Fruit fly (Drosophila melanogaster) whole organism, prepupa: ENCODE data around the gene Uxs.

Experiments
- Blimp-1 ChIP-seq: fragments of 200-800 bp; sonication (Bioruptor generic); optimal IDR thresholded peaks from 3 replicates; lab custom pipeline; 2017; ENCODE audit warnings: missing biosample characterization, missing genetic modification characterization, mild to moderate bottlenecking, moderate library complexity, missing genetic modification reagents
- CG10631 ChIP-seq: fragments of 200-800 bp; sonication (Bioruptor generic); optimal IDR thresholded peaks from 2 replicates; lab custom pipeline; 2016; ENCODE audit warnings: missing biosample characterization, missing genetic modification characterization
- CG11294 ChIP-seq: fragments of 200-800 bp; sonication (Bioruptor generic); IDR thresholded peaks from 2 replicates; pipeline ENCODE4 v1.3.6; 2022; ENCODE audit warnings: missing biosample characterization, missing genetic modification characterization
- CG11762 ChIP-seq: fragments of 200-800 bp; sonication (Bioruptor generic); optimal IDR thresholded peaks from 3 replicates; lab custom pipeline; 2016; ENCODE audit warnings: missing biosample characterization, missing genetic modification characterization; ENCODE audit not compliant: insufficient read depth
- CG11902 ChIP-seq: fragments of 200-800 bp; sonication (Bioruptor generic); optimal IDR thresholded peaks from 3 replicates; lab custom pipeline; 2016; ENCODE audit warnings: missing biosample characterization, missing genetic modification characterization
- CG15336 ChIP-seq: fragments of 200-800 bp; sonication (Bioruptor generic); IDR thresholded peaks from 2 replicates; pipeline ENCODE4 v1.3.6; 2022; ENCODE audit warnings: missing biosample characterization, missing genetic modification characterization
- CG1621 ChIP-seq: fragments of 200-800 bp; sonication (Bioruptor generic); optimal IDR thresholded peaks from 3 replicates; lab custom pipeline; 2018; ENCODE audit warnings: missing biosample characterization, mild to moderate bottlenecking, missing genetic modification characterization
- CG3032 ChIP-seq: fragments of 200-800 bp; optimal IDR thresholded peaks from 2 replicates; lab custom pipeline; 2019; ENCODE audit warnings: missing biosample characterization, mild to moderate bottlenecking, missing genetic modification characterization, moderate library complexity
- CG31627 ChIP-seq: fragments of 200-800 bp; sonication (Bioruptor generic); optimal IDR thresholded peaks from 3 replicates; lab custom pipeline; 2016; ENCODE audit warnings: missing biosample characterization, missing genetic modification characterization
- CG32006 ChIP-seq: fragments of 200-800 bp; sonication (Bioruptor generic); optimal IDR thresholded peaks from 3 replicates; lab custom pipeline; 2017; ENCODE audit warnings: missing biosample characterization, mild to moderate bottlenecking, missing genetic modification characterization
- CG34406 ChIP-seq: fragments of 200-800 bp; sonication (Bioruptor generic); optimal IDR thresholded peaks from 3 replicates; lab custom pipeline; 2016; ENCODE audit warnings: missing biosample characterization, missing genetic modification characterization
- CG4318 ChIP-seq: fragments of 200-800 bp; sonication (Bioruptor generic); optimal IDR thresholded peaks from 3 replicates; lab custom pipeline; 2017; ENCODE audit warnings: missing biosample characterization, mild to moderate bottlenecking, missing genetic modification characterization
- CG6163 ChIP-seq: fragments of 200-800 bp; sonication (Bioruptor generic); IDR thresholded peaks from 3 replicates; pipeline ENCODE4 v1.3.6; 2022; ENCODE audit warnings: missing biosample characterization, missing genetic modification characterization
- CG6276 ChIP-seq: fragments of 200-800 bp; sonication (Bioruptor generic); optimal IDR thresholded peaks from 2 replicates; lab custom pipeline; 2017; ENCODE audit warnings: missing biosample characterization, mild to moderate bottlenecking, missing genetic modification characterization
- CG6808 ChIP-seq: fragments of 200-800 bp; sonication (Bioruptor generic); optimal IDR thresholded peaks from 3 replicates; lab custom pipeline; 2017; ENCODE audit warnings: missing biosample characterization, missing genetic modification characterization, mild to moderate bottlenecking, moderate library complexity, missing genetic modification reagents
- CG6854 ChIP-seq: fragments of 200-800 bp; sonication (Bioruptor generic); optimal IDR thresholded peaks from 2 replicates; lab custom pipeline; 2017; ENCODE audit warnings: missing biosample characterization, mild to moderate bottlenecking, missing genetic modification characterization
- CG8119 ChIP-seq: fragments of 200-800 bp; sonication (Bioruptor generic); IDR thresholded peaks from 3 replicates; pipeline ENCODE4 v1.3.6; 2022; ENCODE audit warnings: missing biosample characterization, missing genetic modification characterization
- CG8632 ChIP-seq: fragments of 200-800 bp; sonication (Bioruptor generic); optimal IDR thresholded peaks from 3 replicates; lab custom pipeline; 2016; ENCODE audit warnings: missing biosample characterization, missing genetic modification characterization
- CG9139 ChIP-seq: fragments of 200-800 bp; sonication (Bioruptor generic); optimal IDR thresholded peaks from 3 replicates; lab custom pipeline; 2017; ENCODE audit warnings: missing biosample characterization, mild to moderate bottlenecking, missing genetic modification characterization
- Eip75B ChIP-seq: fragments of 200-800 bp; sonication (Bioruptor generic); optimal IDR thresholded peaks from 3 replicates; lab custom pipeline; 2016; ENCODE audit warnings: missing biosample characterization, missing genetic modification characterization
- Eip78C ChIP-seq: fragments of 200-800 bp; sonication (Bioruptor generic); peaks from one replicate; lab custom pipeline; 2016; ENCODE audit warnings: missing biosample characterization, missing genetic modification characterization
- Eip93F ChIP-seq: fragments of 200-800 bp; sonication (Bioruptor generic); optimal IDR thresholded peaks from 2 replicates; lab custom pipeline; 2016; ENCODE audit warnings: missing biosample characterization, mild to moderate bottlenecking, missing genetic modification characterization
- Ets96B ChIP-seq: fragments of 200-800 bp; optimal IDR thresholded peaks from 2 replicates; lab custom pipeline; 2019; ENCODE audit warnings: missing biosample characterization, mild to moderate bottlenecking, missing genetic modification characterization, moderate library complexity
- Gug ChIP-seq: fragments of 200-800 bp; sonication (Bioruptor generic); IDR thresholded peaks from 2 replicates; pipeline ENCODE4 v1.3.6; 2022; ENCODE audit warnings: missing biosample characterization, missing genetic modification characterization
- Hr38 ChIP-seq: sonication (Bioruptor generic); optimal IDR thresholded peaks from 2 replicates; lab custom pipeline; 2016; ENCODE audit warnings: missing biosample characterization, missing genetic modification characterization
- Hr39 ChIP-seq: fragments of 200-800 bp; sonication (Bioruptor generic); optimal IDR thresholded peaks from 2 replicates; lab custom pipeline; 2016; ENCODE audit warnings: missing biosample characterization, missing genetic modification characterization
- Met ChIP-seq: fragments of 200-800 bp; sonication (Bioruptor generic); optimal IDR thresholded peaks from 3 replicates; lab custom pipeline; 2016; ENCODE audit warnings: missing biosample characterization, missing genetic modification characterization
- OdsH ChIP-seq: fragments of 200-800 bp; sonication (Bioruptor generic); optimal IDR thresholded peaks from 3 replicates; lab custom pipeline; 2016; ENCODE audit warnings: missing biosample characterization, missing genetic modification characterization
- Smox ChIP-seq: fragments of 200-800 bp; sonication (Bioruptor generic); optimal IDR thresholded peaks from 3 replicates; lab custom pipeline; 2016; ENCODE audit warnings: missing biosample characterization, missing genetic modification characterization
- Sox102F ChIP-seq: fragments of 200-800 bp; sonication (Bioruptor generic); optimal IDR thresholded peaks from 2 replicates; lab custom pipeline; 2016; ENCODE audit warnings: missing biosample characterization, mild to moderate bottlenecking, missing genetic modification characterization
- dac ChIP-seq: fragments of 200-800 bp; sonication (Bioruptor generic); optimal IDR thresholded peaks from 2 replicates; lab custom pipeline; 2017; ENCODE audit warnings: missing biosample characterization, mild to moderate bottlenecking, missing genetic modification characterization
- dsx ChIP-seq: fragments of 200-800 bp; optimal IDR thresholded peaks from 3 replicates; lab custom pipeline; 2019; ENCODE audit warnings: missing biosample characterization, mild to moderate bottlenecking, missing genetic modification characterization, moderate library complexity; ENCODE audit not compliant: poor library complexity, severe bottlenecking
- eg ChIP-seq: fragments of 200-800 bp; sonication (Bioruptor generic); IDR thresholded peaks from 3 replicates; pipeline ENCODE4 v1.3.6; 2022; ENCODE audit warnings: missing biosample characterization, missing genetic modification characterization
- esn ChIP-seq: fragments of 200-800 bp; sonication (Bioruptor generic); optimal IDR thresholded peaks from 2 replicates; lab custom pipeline; 2016; ENCODE audit warnings: missing biosample characterization, mild to moderate bottlenecking, missing genetic modification characterization, moderate library complexity
- fd59A ChIP-seq: fragments of 200-800 bp; sonication (Bioruptor generic); optimal IDR thresholded peaks from 2 replicates; lab custom pipeline; 2017; ENCODE audit warnings: missing biosample characterization, mild to moderate bottlenecking, missing genetic modification characterization, missing genetic modification reagents
- fkh ChIP-seq: fragments of 200-800 bp; sonication (Bioruptor generic); optimal IDR thresholded peaks from 3 replicates; lab custom pipeline; 2017; ENCODE audit warnings: missing biosample characterization, mild to moderate bottlenecking, missing genetic modification characterization, moderate library complexity
- lz ChIP-seq: fragments of 200-800 bp; sonication (Bioruptor generic); optimal IDR thresholded peaks from 3 replicates; lab custom pipeline; 2016; ENCODE audit warnings: missing biosample characterization, missing genetic modification characterization
- net ChIP-seq: fragments of 200-800 bp; sonication (Bioruptor generic); optimal IDR thresholded peaks from 3 replicates; lab custom pipeline; 2016; ENCODE audit warnings: missing biosample characterization, missing genetic modification characterization
- pdm3 ChIP-seq: fragments of 200-800 bp; sonication (Bioruptor generic); optimal IDR thresholded peaks from 3 replicates; lab custom pipeline; 2016; ENCODE audit warnings: missing biosample characterization, missing genetic modification characterization
- salr ChIP-seq, 2 experiments: fragments of 200-800 bp; sonication (Bioruptor generic); optimal IDR thresholded peaks; 3 replicates each; lab custom pipeline; 2016 to 2018; ENCODE audit warnings: missing biosample characterization in 2 of 2, missing genetic modification characterization in 2 of 2, mild to moderate bottlenecking in 1 of 2
- spab ChIP-seq: fragments of 200-800 bp; sonication (Bioruptor generic); optimal IDR thresholded peaks from 2 replicates; lab custom pipeline; 2017; ENCODE audit warnings: missing biosample characterization, mild to moderate bottlenecking, missing genetic modification characterization, missing genetic modification reagents
- ss ChIP-seq, 2 experiments: fragments of 200-800 bp; sonication (Bioruptor generic); optimal IDR thresholded peaks; 2 replicates in 1 of 2; 3 replicates in 1 of 2; lab custom pipeline; 2017 to 2018; ENCODE audit warnings: mild to moderate bottlenecking in 2 of 2, missing biosample characterization in 2 of 2, missing genetic modification characterization in 2 of 2, moderate library complexity in 1 of 2
- svp ChIP-seq: fragments of 200-800 bp; sonication (Bioruptor generic); peaks from one replicate; lab custom pipeline; 2016; ENCODE audit warnings: missing biosample characterization, missing genetic modification characterization

Gene Uxs

DNA sequence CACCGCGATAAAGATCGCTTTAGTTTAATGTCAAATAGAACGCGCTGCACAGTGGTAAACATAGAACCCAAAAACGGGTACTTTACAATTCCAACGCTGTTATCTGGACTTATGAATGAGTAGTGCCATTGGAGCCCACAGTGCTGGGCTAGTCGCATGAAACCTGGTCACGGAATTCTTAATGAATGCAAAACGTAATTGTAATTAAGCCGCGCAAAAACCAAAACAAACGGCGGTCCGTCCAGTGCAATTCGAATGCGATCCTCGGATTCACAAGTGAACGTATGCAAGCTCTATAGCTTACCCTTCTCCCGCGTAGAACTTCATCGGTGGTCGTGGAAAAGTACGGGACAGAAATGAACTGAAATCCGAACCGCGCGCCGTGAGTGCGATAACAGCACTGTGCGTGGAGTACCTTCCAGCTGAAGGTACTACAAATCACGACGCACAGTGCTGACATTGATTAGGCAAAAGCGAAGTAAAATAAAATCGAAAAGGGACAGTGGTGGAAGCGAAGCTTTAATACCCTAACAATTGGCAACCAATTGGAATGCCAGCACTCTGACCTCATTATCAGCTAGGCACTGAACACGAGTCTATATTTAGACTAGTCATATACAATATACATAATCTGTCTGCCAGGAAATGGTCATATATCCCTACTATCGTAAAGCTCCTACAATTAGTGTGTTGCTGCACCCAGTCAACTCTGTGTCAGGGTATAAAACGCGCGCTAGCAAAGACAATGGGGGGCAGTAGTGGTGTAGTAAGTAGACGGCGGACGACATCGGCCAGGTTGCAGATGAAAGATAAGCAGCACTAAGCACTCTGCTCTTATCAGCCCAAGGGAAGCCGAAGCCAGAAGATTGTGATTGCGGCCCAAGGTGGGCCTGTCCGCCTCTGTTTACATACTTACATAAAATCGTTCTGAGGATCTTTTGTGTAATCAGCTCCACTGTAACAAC lies 4.8 kb downstream of the Uxs start (continued):
- peak; percentile 44 for TF ChIP-seq CG1621 (tag; lab: Kevin White, UChicago)
- peak; percentile 13 for TF ChIP-seq CG4318 (GFP tag; lab: Kevin White, UChicago)
- peak; percentile 32; the same call in 1 of the 2 replicates for TF ChIP-seq CG11294
- TF ChIP-seq Eip75B (GFP tag; lab: Kevin White, UChicago), result peak; percentile 63
- no peak for TF ChIP-seq CG9139 (GFP tag; lab: Kevin White, UChicago)
- peak; percentile 25 for TF ChIP-seq CG34406 (GFP tag; lab: Kevin White, UChicago)
- peak; percentile 79 for TF ChIP-seq OdsH (GFP tag; lab: Kevin White, UChicago)
- TF ChIP-seq Smox (GFP tag; lab: Kevin White, UChicago), result no peak
- TF ChIP-seq Met, result no peak
- peak; percentile 14 for TF ChIP-seq dac (GFP tag; lab: Kevin White, UChicago)
- TF ChIP-seq CG31627 (GFP tag; lab: Kevin White, UChicago), result peak; percentile 28
- peak; percentile 64 for TF ChIP-seq Gug (GFP tag; lab: Robert Waterston, UW)
- TF ChIP-seq Sox102F, result no peak
- TF ChIP-seq CG15336 (GFP tag; lab: Robert Waterston, UW), result 0 out of 2 replicates have a peak, but pooled peaks have one; percentile 55
- peak; percentile 52 for TF ChIP-seq Hr39 (GFP tag; lab: Kevin White, UChicago)
- no peak for TF ChIP-seq CG6276 (GFP tag; lab: Kevin White, UChicago)
- peak; percentile 50 for TF ChIP-seq CG8632 (GFP tag; lab: Kevin White, UChicago)
- peak; percentile 61; the same call in 2 of the 3 replicates for TF ChIP-seq eg (GFP tag; lab: Robert Waterston, UW)
- TF ChIP-seq fd59A (GFP tag; lab: Kevin White, UChicago), result peak; percentile 49
- no peak for TF ChIP-seq Blimp-1 (GFP tag; lab: Kevin White, UChicago)
- TF ChIP-seq CG10631, result peak; percentile 50
- peak; percentile 75 for TF ChIP-seq CG32006 (GFP tag; lab: Kevin White, UChicago)
- TF ChIP-seq CG8119, result peak; percentile 50
- TF ChIP-seq net, result peak; percentile 55
- peak; percentile 77 for TF ChIP-seq svp (GFP tag; lab: Kevin White, UChicago)
- peak; percentile 63; the same call in 2 of the 3 replicates for TF ChIP-seq CG6163 (GFP tag; lab: Robert Waterston, UW)
- TF ChIP-seq Eip78C (GFP tag; lab: Kevin White, UChicago), result peak; percentile 94
- peak; percentile 51 for TF ChIP-seq CG11902
- peak; percentile 68 for TF ChIP-seq pdm3 (GFP tag; lab: Kevin White, UChicago)
- peak; percentile 23 to 29 for TF ChIP-seq salr (GFP tag; optimal IDR thresholded peaks at IDR 0.05; lab: Kevin White, UChicago)
- peak; percentile 53 for TF ChIP-seq spab (GFP tag; lab: Kevin White, UChicago)
- TF ChIP-seq esn (GFP tag; lab: Kevin White, UChicago), result peak; percentile 53
- peak; percentile 45 for TF ChIP-seq CG6808 (GFP tag; lab: Kevin White, UChicago)
- peak in 1 of 2 experiments; percentile 13 for TF ChIP-seq ss (GFP tag; optimal IDR thresholded peaks at IDR 0.05; lab: Kevin White, UChicago)
- TF ChIP-seq Eip93F (GFP tag; lab: Kevin White, UChicago), result no peak

DNA sequence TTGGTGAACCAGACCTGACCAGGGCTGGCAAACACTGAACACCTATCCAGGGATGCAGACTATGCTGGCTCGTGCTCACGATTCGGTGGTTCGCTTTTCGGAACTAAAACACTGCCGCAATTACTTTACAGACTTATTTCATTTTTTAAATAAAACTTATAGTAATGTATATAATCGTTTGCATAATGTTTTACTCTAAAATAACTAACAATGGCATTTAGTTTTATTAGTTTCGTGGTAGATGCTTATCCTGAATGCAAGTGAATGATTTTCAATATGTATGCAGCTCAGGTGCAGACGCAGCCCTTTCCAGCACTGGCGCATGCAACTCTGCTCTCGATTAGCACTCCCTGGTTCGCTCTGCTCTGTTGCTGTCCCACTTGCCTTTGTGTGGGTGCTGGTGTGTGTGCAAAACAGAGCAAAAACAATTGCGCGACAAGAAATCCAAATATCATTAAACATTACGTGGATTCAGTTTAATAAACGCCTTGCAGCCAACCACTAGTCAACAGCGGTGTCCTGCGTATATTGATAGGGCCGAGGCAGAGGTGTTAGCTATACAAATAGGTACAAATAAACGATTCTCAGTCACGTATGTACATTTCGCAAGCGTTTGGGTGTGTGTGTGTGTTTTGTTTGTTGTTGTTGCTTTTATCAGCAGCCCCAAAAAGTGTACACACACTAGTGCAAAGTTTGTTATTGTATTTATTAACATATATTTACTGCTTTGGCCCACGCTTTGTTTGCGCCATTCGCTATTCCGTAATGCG lies 6.1 kb downstream of the Uxs start, which contains the start of the genes ERR and Atg18a:
Gene ERR (minus strand): TSS at position 45 of the 770 bp plus-strand sequence.
Gene Atg18a (plus strand): TSS at position 231 of the 770 bp plus-strand sequence.
- peak; percentile 75 for TF ChIP-seq Ets96B (tag; lab: Kevin White, UChicago)
- peak; percentile 20 for TF ChIP-seq CG6854 (GFP tag; lab: Kevin White, UChicago)
- peak; percentile 71 for TF ChIP-seq fd59A (GFP tag; lab: Kevin White, UChicago)
- peak; percentile 85 for TF ChIP-seq Eip78C (GFP tag; lab: Kevin White, UChicago)
- peak; percentile 51 for TF ChIP-seq Blimp-1 (GFP tag; lab: Kevin White, UChicago)
- TF ChIP-seq eg (GFP tag; lab: Robert Waterston, UW), result peak; percentile 91
- peak; percentile 12 for TF ChIP-seq CG1621 (tag; lab: Kevin White, UChicago)
- peak; percentile 88 for TF ChIP-seq Met
- peak; percentile 85 for TF ChIP-seq CG6163 (GFP tag; lab: Robert Waterston, UW)
- peak; percentile 90 for TF ChIP-seq CG3032 (tag; lab: Kevin White, UChicago)
- peak; percentile 63 for TF ChIP-seq fkh
- peak; percentile 91 for TF ChIP-seq CG11902
- peak; percentile 58 for TF ChIP-seq CG6808 (GFP tag; lab: Kevin White, UChicago)
- peak; percentile 91 for TF ChIP-seq lz (GFP tag; lab: Kevin White, UChicago)
- peak; percentile 61 for TF ChIP-seq CG11762 (GFP tag; lab: Kevin White, UChicago)
- peak; percentile 81 for TF ChIP-seq Sox102F
- TF ChIP-seq CG15336 (GFP tag; lab: Robert Waterston, UW), result peak; percentile 63
- peak; percentile 95 for TF ChIP-seq CG31627 (GFP tag; lab: Kevin White, UChicago)
- TF ChIP-seq spab (GFP tag; lab: Kevin White, UChicago), result no peak
- TF ChIP-seq CG4318 (GFP tag; lab: Kevin White, UChicago), result peak; percentile 85
- peak; percentile 60 for TF ChIP-seq Hr38 (GFP tag; lab: Kevin White, UChicago)
- peak; percentile 82 for TF ChIP-seq Gug (GFP tag; lab: Robert Waterston, UW)
- TF ChIP-seq dsx (GFP tag; lab: Kevin White, UChicago), result peak; percentile 65
- TF ChIP-seq Hr39 (GFP tag; lab: Kevin White, UChicago), result peak; percentile 94
